Fruit fly (Drosophila melanogaster) whole organism, prepupa: Measurements from ENCODE around the gene CG7992.
A peak's percentile ranks its signal among the peaks of the same experiment; 100 is the strongest.

Experiments
- Blimp-1 ChIP-seq: fragments of 200-800 bp; sonication (Bioruptor generic); optimal IDR thresholded peaks from 3 replicates; lab custom pipeline; 2017; ENCODE audit warnings: missing biosample characterization, missing genetic modification characterization, mild to moderate bottlenecking, moderate library complexity, missing genetic modification reagents
- CG10631 ChIP-seq: fragments of 200-800 bp; sonication (Bioruptor generic); optimal IDR thresholded peaks from 2 replicates; lab custom pipeline; 2016; ENCODE audit warnings: missing biosample characterization, missing genetic modification characterization
- CG10669 ChIP-seq: fragments of 200-800 bp; sonication (Bioruptor generic); optimal IDR thresholded peaks from 3 replicates; lab custom pipeline; 2018; ENCODE audit warnings: missing biosample characterization, mild to moderate bottlenecking, missing genetic modification characterization, moderate library complexity
- CG11294 ChIP-seq: fragments of 200-800 bp; sonication (Bioruptor generic); IDR thresholded peaks from 2 replicates; pipeline ENCODE4 v1.3.6; 2022; ENCODE audit warnings: missing biosample characterization, missing genetic modification characterization
- CG11762 ChIP-seq: fragments of 200-800 bp; sonication (Bioruptor generic); optimal IDR thresholded peaks from 3 replicates; lab custom pipeline; 2016; ENCODE audit warnings: missing biosample characterization, missing genetic modification characterization; ENCODE audit not compliant: insufficient read depth
- CG11902 ChIP-seq: fragments of 200-800 bp; sonication (Bioruptor generic); optimal IDR thresholded peaks from 3 replicates; lab custom pipeline; 2016; ENCODE audit warnings: missing biosample characterization, missing genetic modification characterization
- CG15336 ChIP-seq: fragments of 200-800 bp; sonication (Bioruptor generic); IDR thresholded peaks from 2 replicates; pipeline ENCODE4 v1.3.6; 2022; ENCODE audit warnings: missing biosample characterization, missing genetic modification characterization
- CG1621 ChIP-seq: fragments of 200-800 bp; sonication (Bioruptor generic); optimal IDR thresholded peaks from 3 replicates; lab custom pipeline; 2018; ENCODE audit warnings: missing biosample characterization, mild to moderate bottlenecking, missing genetic modification characterization
- CG31627 ChIP-seq: fragments of 200-800 bp; sonication (Bioruptor generic); optimal IDR thresholded peaks from 3 replicates; lab custom pipeline; 2016; ENCODE audit warnings: missing biosample characterization, missing genetic modification characterization
- CG32006 ChIP-seq: fragments of 200-800 bp; sonication (Bioruptor generic); optimal IDR thresholded peaks from 3 replicates; lab custom pipeline; 2017; ENCODE audit warnings: missing biosample characterization, mild to moderate bottlenecking, missing genetic modification characterization
- CG34406 ChIP-seq: fragments of 200-800 bp; sonication (Bioruptor generic); optimal IDR thresholded peaks from 3 replicates; lab custom pipeline; 2016; ENCODE audit warnings: missing biosample characterization, missing genetic modification characterization
- CG3919 ChIP-seq: fragments of 200-800 bp; sonication (Bioruptor generic); optimal IDR thresholded peaks from 3 replicates; lab custom pipeline; 2016; ENCODE audit warnings: missing biosample characterization, missing genetic modification characterization
- CG4318 ChIP-seq: fragments of 200-800 bp; sonication (Bioruptor generic); optimal IDR thresholded peaks from 3 replicates; lab custom pipeline; 2017; ENCODE audit warnings: missing biosample characterization, mild to moderate bottlenecking, missing genetic modification characterization
- CG6276 ChIP-seq: fragments of 200-800 bp; sonication (Bioruptor generic); optimal IDR thresholded peaks from 2 replicates; lab custom pipeline; 2017; ENCODE audit warnings: missing biosample characterization, mild to moderate bottlenecking, missing genetic modification characterization
- CG6808 ChIP-seq: fragments of 200-800 bp; sonication (Bioruptor generic); optimal IDR thresholded peaks from 3 replicates; lab custom pipeline; 2017; ENCODE audit warnings: missing biosample characterization, missing genetic modification characterization, mild to moderate bottlenecking, moderate library complexity, missing genetic modification reagents
- CG6854 ChIP-seq: fragments of 200-800 bp; sonication (Bioruptor generic); optimal IDR thresholded peaks from 2 replicates; lab custom pipeline; 2017; ENCODE audit warnings: missing biosample characterization, mild to moderate bottlenecking, missing genetic modification characterization
- CG7368 ChIP-seq: fragments of 200-800 bp; sonication (Bioruptor generic); optimal IDR thresholded peaks from 3 replicates; lab custom pipeline; 2016; ENCODE audit warnings: missing biosample characterization, missing genetic modification characterization
- CG8119 ChIP-seq: fragments of 200-800 bp; sonication (Bioruptor generic); IDR thresholded peaks from 3 replicates; pipeline ENCODE4 v1.3.6; 2022; ENCODE audit warnings: missing biosample characterization, missing genetic modification characterization
- CG8319 ChIP-seq: fragments of 200-800 bp; sonication (Bioruptor generic); optimal IDR thresholded peaks from 3 replicates; lab custom pipeline; 2016; ENCODE audit warnings: missing biosample characterization, missing genetic modification characterization
- CG8632 ChIP-seq: fragments of 200-800 bp; sonication (Bioruptor generic); optimal IDR thresholded peaks from 3 replicates; lab custom pipeline; 2016; ENCODE audit warnings: missing biosample characterization, missing genetic modification characterization
- CG9139 ChIP-seq: fragments of 200-800 bp; sonication (Bioruptor generic); optimal IDR thresholded peaks from 3 replicates; lab custom pipeline; 2017; ENCODE audit warnings: missing biosample characterization, mild to moderate bottlenecking, missing genetic modification characterization
- Eip75B ChIP-seq: fragments of 200-800 bp; sonication (Bioruptor generic); optimal IDR thresholded peaks from 3 replicates; lab custom pipeline; 2016; ENCODE audit warnings: missing biosample characterization, missing genetic modification characterization
- Eip78C ChIP-seq: fragments of 200-800 bp; sonication (Bioruptor generic); peaks from one replicate; lab custom pipeline; 2016; ENCODE audit warnings: missing biosample characterization, missing genetic modification characterization
- Eip93F ChIP-seq: fragments of 200-800 bp; sonication (Bioruptor generic); optimal IDR thresholded peaks from 2 replicates; lab custom pipeline; 2016; ENCODE audit warnings: missing biosample characterization, mild to moderate bottlenecking, missing genetic modification characterization
- Ets21C ChIP-seq: fragments of 200-800 bp; sonication (Bioruptor generic); optimal IDR thresholded peaks from 3 replicates; lab custom pipeline; 2016; ENCODE audit warnings: missing biosample characterization, missing genetic modification characterization
- Ets96B ChIP-seq: fragments of 200-800 bp; optimal IDR thresholded peaks from 2 replicates; lab custom pipeline; 2019; ENCODE audit warnings: missing biosample characterization, mild to moderate bottlenecking, missing genetic modification characterization, moderate library complexity
- Gug ChIP-seq: fragments of 200-800 bp; sonication (Bioruptor generic); IDR thresholded peaks from 2 replicates; pipeline ENCODE4 v1.3.6; 2022; ENCODE audit warnings: missing biosample characterization, missing genetic modification characterization
- Hr38 ChIP-seq: sonication (Bioruptor generic); optimal IDR thresholded peaks from 2 replicates; lab custom pipeline; 2016; ENCODE audit warnings: missing biosample characterization, missing genetic modification characterization
- Hr39 ChIP-seq: fragments of 200-800 bp; sonication (Bioruptor generic); optimal IDR thresholded peaks from 2 replicates; lab custom pipeline; 2016; ENCODE audit warnings: missing biosample characterization, missing genetic modification characterization
- Hr4 ChIP-seq: fragments of 200-800 bp; sonication (Bioruptor generic); optimal IDR thresholded peaks from 3 replicates; lab custom pipeline; 2016; ENCODE audit warnings: missing biosample characterization, missing genetic modification characterization
- Met ChIP-seq: fragments of 200-800 bp; sonication (Bioruptor generic); optimal IDR thresholded peaks from 3 replicates; lab custom pipeline; 2016; ENCODE audit warnings: missing biosample characterization, missing genetic modification characterization
- OdsH ChIP-seq: fragments of 200-800 bp; sonication (Bioruptor generic); optimal IDR thresholded peaks from 3 replicates; lab custom pipeline; 2016; ENCODE audit warnings: missing biosample characterization, missing genetic modification characterization
- Smox ChIP-seq: fragments of 200-800 bp; sonication (Bioruptor generic); optimal IDR thresholded peaks from 3 replicates; lab custom pipeline; 2016; ENCODE audit warnings: missing biosample characterization, missing genetic modification characterization
- Sox14 ChIP-seq: fragments of 200-800 bp; sonication (Bioruptor generic); optimal IDR thresholded peaks from 3 replicates; lab custom pipeline; 2016; ENCODE audit warnings: missing biosample characterization, missing genetic modification characterization
- achi ChIP-seq: fragments of 200-800 bp; sonication (Bioruptor generic); optimal IDR thresholded peaks from 3 replicates; lab custom pipeline; 2016; ENCODE audit warnings: missing biosample characterization, missing genetic modification characterization
- acj6 ChIP-seq: fragments of 200-800 bp; sonication (Bioruptor generic); optimal IDR thresholded peaks from 3 replicates; lab custom pipeline; 2016; ENCODE audit warnings: missing biosample characterization, missing genetic modification characterization
- cyc ChIP-seq: fragments of 200-800 bp; sonication (Bioruptor generic); optimal IDR thresholded peaks from 3 replicates; lab custom pipeline; 2016; ENCODE audit warnings: missing biosample characterization, missing genetic modification characterization
- dac ChIP-seq: fragments of 200-800 bp; sonication (Bioruptor generic); optimal IDR thresholded peaks from 2 replicates; lab custom pipeline; 2017; ENCODE audit warnings: missing biosample characterization, mild to moderate bottlenecking, missing genetic modification characterization
- dsx ChIP-seq: fragments of 200-800 bp; optimal IDR thresholded peaks from 3 replicates; lab custom pipeline; 2019; ENCODE audit warnings: missing biosample characterization, mild to moderate bottlenecking, missing genetic modification characterization, moderate library complexity; ENCODE audit not compliant: poor library complexity, severe bottlenecking
- eg ChIP-seq: fragments of 200-800 bp; sonication (Bioruptor generic); IDR thresholded peaks from 3 replicates; pipeline ENCODE4 v1.3.6; 2022; ENCODE audit warnings: missing biosample characterization, missing genetic modification characterization
- esn ChIP-seq: fragments of 200-800 bp; sonication (Bioruptor generic); optimal IDR thresholded peaks from 2 replicates; lab custom pipeline; 2016; ENCODE audit warnings: missing biosample characterization, mild to moderate bottlenecking, missing genetic modification characterization, moderate library complexity
- fkh ChIP-seq: fragments of 200-800 bp; sonication (Bioruptor generic); optimal IDR thresholded peaks from 3 replicates; lab custom pipeline; 2017; ENCODE audit warnings: missing biosample characterization, mild to moderate bottlenecking, missing genetic modification characterization, moderate library complexity
- net ChIP-seq: fragments of 200-800 bp; sonication (Bioruptor generic); optimal IDR thresholded peaks from 3 replicates; lab custom pipeline; 2016; ENCODE audit warnings: missing biosample characterization, missing genetic modification characterization
- pdm3 ChIP-seq: fragments of 200-800 bp; sonication (Bioruptor generic); optimal IDR thresholded peaks from 3 replicates; lab custom pipeline; 2016; ENCODE audit warnings: missing biosample characterization, missing genetic modification characterization
- salr ChIP-seq, 2 experiments: fragments of 200-800 bp; sonication (Bioruptor generic); optimal IDR thresholded peaks; 3 replicates each; lab custom pipeline; 2016 to 2018; ENCODE audit warnings: missing biosample characterization in 2 of 2, missing genetic modification characterization in 2 of 2, mild to moderate bottlenecking in 1 of 2
- ss ChIP-seq, 2 experiments: fragments of 200-800 bp; sonication (Bioruptor generic); optimal IDR thresholded peaks; 2 replicates in 1 of 2; 3 replicates in 1 of 2; lab custom pipeline; 2017 to 2018; ENCODE audit warnings: mild to moderate bottlenecking in 2 of 2, missing biosample characterization in 2 of 2, missing genetic modification characterization in 2 of 2, moderate library complexity in 1 of 2
- svp ChIP-seq: fragments of 200-800 bp; sonication (Bioruptor generic); peaks from one replicate; lab custom pipeline; 2016; ENCODE audit warnings: missing biosample characterization, missing genetic modification characterization
- topi ChIP-seq: fragments of 200-800 bp; sonication (Bioruptor generic); optimal IDR thresholded peaks from 3 replicates; lab custom pipeline; 2016; ENCODE audit warnings: missing biosample characterization, missing genetic modification characterization
- vri ChIP-seq: fragments of 200-800 bp; sonication (Bioruptor generic); optimal IDR thresholded peaks from 3 replicates; lab custom pipeline; 2016; ENCODE audit warnings: missing biosample characterization, mild to moderate bottlenecking, missing genetic modification characterization

The CG7992 gene

DNA sequence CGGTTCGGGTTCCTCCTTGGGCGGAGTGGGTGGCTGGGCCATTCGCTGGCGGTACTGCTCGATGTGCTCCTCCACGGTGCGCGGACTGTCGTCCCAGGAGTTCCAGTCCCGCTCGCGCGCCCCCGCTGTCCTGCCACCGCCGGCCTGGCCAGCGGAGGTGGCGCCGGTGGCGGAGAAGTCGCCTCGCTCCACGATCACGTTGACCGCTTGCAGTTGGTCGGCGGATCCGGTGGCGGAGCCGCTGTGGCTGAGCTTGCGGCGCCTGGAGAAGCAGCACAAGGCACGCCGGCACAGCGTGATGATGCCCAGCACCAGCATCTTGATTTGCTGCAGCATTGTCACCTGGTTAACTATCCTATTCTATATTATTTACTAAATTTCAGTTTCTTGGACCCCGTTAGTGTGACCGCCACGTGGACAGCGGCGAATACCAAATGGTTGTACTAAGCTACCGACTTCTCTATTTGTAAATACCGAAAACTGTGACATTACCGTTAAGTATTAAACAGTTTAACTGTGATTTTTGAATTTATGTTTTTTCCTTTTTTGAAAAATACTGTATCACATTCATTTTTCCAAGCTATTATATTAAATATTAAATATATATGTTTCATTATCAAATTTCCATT, 29.6 kb upstream of the CG7992 start, which contains the start of the genes CG32537 and CG32536:
Gene CG32537, minus strand, starts transcription at position 51 of the 629 bp plus-strand sequence.
Gene CG32536, minus strand, starts transcription at position 410 of the 629 bp plus-strand sequence.
- TF ChIP-seq OdsH: no peak
- peak; percentile 34 for TF ChIP-seq Eip78C
- TF ChIP-seq pdm3 (GFP tag; lab: Kevin White, UChicago): no peak

DNA sequence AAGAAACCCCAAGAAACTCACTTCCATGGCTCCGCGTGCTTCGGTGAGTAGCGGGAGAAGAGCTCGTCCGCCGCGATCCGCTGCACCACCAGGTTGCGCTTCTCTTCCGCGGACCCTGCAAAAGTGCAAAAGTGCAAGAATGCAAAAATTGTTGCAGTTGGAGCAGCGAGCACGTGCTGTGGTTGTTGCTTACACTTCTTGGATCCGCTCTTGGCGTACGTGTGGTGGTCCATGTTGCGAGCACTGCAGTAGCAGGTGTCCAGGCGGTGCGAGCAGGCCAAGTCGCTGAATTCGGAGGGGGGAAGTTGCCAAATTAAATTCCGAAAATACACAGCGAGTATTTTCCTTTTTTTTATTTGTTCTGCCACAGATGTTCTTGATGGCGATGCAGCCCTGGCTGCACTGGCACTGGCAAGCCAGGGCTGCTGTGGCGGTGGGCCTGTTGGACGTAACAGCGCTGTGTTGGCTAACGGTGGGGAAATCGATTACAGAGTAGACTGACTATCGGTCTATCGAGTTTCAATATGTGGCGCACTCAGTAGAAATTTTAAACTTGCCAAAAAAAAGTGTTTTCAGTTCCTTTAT, 21.5 kb upstream of the CG7992 start, which contains the start of gene CG8010:
Gene CG8010, minus strand, starts transcription at position 413 of the 585 bp plus-strand sequence.
- peak; percentile 41 for TF ChIP-seq Eip78C
- no peak for TF ChIP-seq dsx (GFP tag; lab: Kevin White, UChicago)
- TF ChIP-seq Eip93F (GFP tag; lab: Kevin White, UChicago): no peak
- TF ChIP-seq Met (GFP tag; lab: Kevin White, UChicago): no peak
- TF ChIP-seq CG34406 (GFP tag; lab: Kevin White, UChicago): no peak
- TF ChIP-seq esn: peak; percentile 35
- TF ChIP-seq Ets21C: no peak
- TF ChIP-seq CG8319: no peak
- TF ChIP-seq CG10631 (GFP tag; lab: Kevin White, UChicago): no peak
- no peak for TF ChIP-seq Blimp-1
- TF ChIP-seq CG6854 (GFP tag; lab: Kevin White, UChicago): no peak
- no peak for TF ChIP-seq topi (GFP tag; lab: Kevin White, UChicago)
- TF ChIP-seq CG11902 (GFP tag; lab: Kevin White, UChicago): no peak
- no peak for TF ChIP-seq Hr39 (GFP tag; lab: Kevin White, UChicago)
- TF ChIP-seq Hr4 (GFP tag; lab: Kevin White, UChicago): no peak
- TF ChIP-seq CG31627 (GFP tag; lab: Kevin White, UChicago): peak; percentile 5
- TF ChIP-seq salr (GFP tag; optimal IDR thresholded peaks at IDR 0.05; lab: Kevin White, UChicago): no peak
- TF ChIP-seq dac (GFP tag; lab: Kevin White, UChicago): no peak
- no peak for TF ChIP-seq CG6276
- TF ChIP-seq eg: peak; percentile 58; the same call in 1 of the 3 replicates
- no peak for TF ChIP-seq CG11294 (GFP tag; lab: Robert Waterston, UW)
- no peak for TF ChIP-seq CG32006 (GFP tag; lab: Kevin White, UChicago)
- no peak for TF ChIP-seq Hr38 (GFP tag; lab: Kevin White, UChicago)
- TF ChIP-seq CG9139: no peak
- TF ChIP-seq cyc (GFP tag; lab: Kevin White, UChicago): peak; percentile 42
- TF ChIP-seq CG3919 (GFP tag; lab: Kevin White, UChicago): no peak
- TF ChIP-seq CG8119 (GFP tag; lab: Robert Waterston, UW): no peak
- TF ChIP-seq net (GFP tag; lab: Kevin White, UChicago): no peak
- TF ChIP-seq Ets96B (tag; lab: Kevin White, UChicago): no peak
- no peak for TF ChIP-seq CG10669 (GFP tag; lab: Kevin White, UChicago)
- no peak for TF ChIP-seq vri (GFP tag; lab: Kevin White, UChicago)
- no peak for TF ChIP-seq CG4318 (GFP tag; lab: Kevin White, UChicago)
- TF ChIP-seq Gug (GFP tag; lab: Robert Waterston, UW): no peak
- no peak for TF ChIP-seq Smox (GFP tag; lab: Kevin White, UChicago)
- no peak for TF ChIP-seq svp
- TF ChIP-seq Eip75B: no peak
- no peak for TF ChIP-seq CG1621
- no peak for TF ChIP-seq CG7368 (GFP tag; lab: Kevin White, UChicago)
- TF ChIP-seq CG6808 (GFP tag; lab: Kevin White, UChicago): no peak
- TF ChIP-seq CG15336 (GFP tag; lab: Robert Waterston, UW): no peak
- TF ChIP-seq CG11762: no peak
- no peak for TF ChIP-seq achi
- no peak for TF ChIP-seq ss (GFP tag; optimal IDR thresholded peaks at IDR 0.05; lab: Kevin White, UChicago)
- no peak for TF ChIP-seq CG8632 (GFP tag; lab: Kevin White, UChicago)
- TF ChIP-seq fkh (GFP tag; lab: Kevin White, UChicago): peak; percentile 76
- no peak for TF ChIP-seq acj6
- peak; percentile 42 for TF ChIP-seq Sox14 (GFP tag; lab: Kevin White, UChicago)
- no peak for TF ChIP-seq pdm3 (GFP tag; lab: Kevin White, UChicago)
